Worm (Caenorhabditis elegans): ENCODE results near the gene T20G5.12.

DNA sequence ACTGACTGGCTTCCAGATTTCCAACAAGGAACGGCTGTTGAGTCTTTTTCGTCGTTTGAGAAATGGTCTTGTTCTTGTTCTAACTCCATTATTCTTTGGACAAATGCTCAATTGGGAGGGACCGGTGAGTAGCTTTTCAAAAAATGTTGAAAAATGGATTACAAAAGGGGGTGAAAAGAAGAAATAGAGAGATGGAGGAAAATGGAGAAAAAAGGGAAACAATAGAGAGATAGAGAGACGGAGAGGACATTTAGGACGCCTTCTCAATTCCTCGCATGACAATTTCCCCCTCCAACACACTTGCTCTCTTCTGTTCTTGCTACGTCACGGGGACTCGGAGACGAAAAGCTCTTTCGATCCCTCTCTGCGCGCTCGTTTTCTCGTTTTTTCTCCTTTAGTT is 48.4 kb upstream of the T20G5.12 start:
- no peak for TF ChIP-seq unc-55 (GFP tag; optimal IDR thresholded peaks at IDR 0.05)
- no peak for TF ChIP-seq ama-1 (optimal IDR thresholded peaks at IDR 0.05)
- no peak for TF ChIP-seq pha-4 (tag; optimal IDR thresholded peaks at IDR 0.05)
- no peak for TF ChIP-seq K02D7.2 (tag; optimal IDR thresholded peaks at IDR 0.05)
- no peak for TF ChIP-seq nhr-11 (tag; optimal IDR thresholded peaks at IDR 0.05)
- no peak for TF ChIP-seq ceh-9 (tag; optimal IDR thresholded peaks at IDR 0.05)

Measured in whole organism, late embryonic.